Fruit fly (Drosophila melanogaster) whole organism, pupa: ENCODE results near the gene Scox.

Experiments used
- CG10348 ChIP-seq: fragments of 200-800 bp; sonication (Bioruptor generic); IDR thresholded peaks from 2 replicates; pipeline ENCODE4 v1.3.6; 2022; ENCODE audit warnings: missing biosample characterization, missing genetic modification characterization
- CG12605 ChIP-seq: fragments of 200-800 bp; sonication (Bioruptor generic); IDR thresholded peaks from 2 replicates; pipeline ENCODE4 v1.3.6; 2022; ENCODE audit warnings: missing biosample characterization, missing genetic modification characterization
- CG13204 ChIP-seq: fragments of 200-800 bp; sonication (Bioruptor generic); optimal IDR thresholded peaks from 2 replicates; lab custom pipeline; 2018; ENCODE audit warnings: missing biosample characterization, mild to moderate bottlenecking, missing genetic modification characterization, moderate library complexity
- CG14655 ChIP-seq: fragments of 200-800 bp; sonication (Bioruptor generic); optimal IDR thresholded peaks from 3 replicates; lab custom pipeline; 2017; ENCODE audit warnings: mild to moderate bottlenecking, missing biosample characterization, missing genetic modification reagents, missing genetic modification characterization
- CG15710 ChIP-seq: fragments of 200-800 bp; sonication (Bioruptor generic); optimal IDR thresholded peaks from 2 replicates; lab custom pipeline; 2018; ENCODE audit warnings: missing biosample characterization, mild to moderate bottlenecking, missing genetic modification characterization, moderate library complexity
- CG17806 ChIP-seq: fragments of 200-800 bp; sonication (Bioruptor generic); optimal IDR thresholded peaks from 2 replicates; lab custom pipeline; 2018; ENCODE audit warnings: missing biosample characterization, mild to moderate bottlenecking, missing genetic modification characterization, moderate library complexity
- CG32121 ChIP-seq: fragments of 200-800 bp; sonication (Bioruptor generic); IDR thresholded peaks from 2 replicates; pipeline ENCODE4 v1.3.6; 2022; ENCODE audit warnings: missing biosample characterization, missing genetic modification characterization
- CG34367 ChIP-seq: fragments of 200-800 bp; sonication (Bioruptor generic); optimal IDR thresholded peaks from 2 replicates; lab custom pipeline; 2018; ENCODE audit warnings: missing biosample characterization, mild to moderate bottlenecking, missing genetic modification characterization
- CG4496 ChIP-seq: fragments of 200-800 bp; sonication (Bioruptor generic); IDR thresholded peaks from 3 replicates; pipeline ENCODE4 v1.3.6; 2022; ENCODE audit warnings: missing biosample characterization, missing genetic modification characterization
- CG8159 ChIP-seq: fragments of 200-800 bp; sonication (Bioruptor generic); optimal IDR thresholded peaks from 3 replicates; lab custom pipeline; 2018; ENCODE audit warnings: missing biosample characterization, mild to moderate bottlenecking, missing genetic modification characterization, moderate library complexity
- CG9948 ChIP-seq: fragments of 200-800 bp; sonication (Bioruptor generic); optimal IDR thresholded peaks from 2 replicates; lab custom pipeline; 2018; ENCODE audit warnings: missing biosample characterization, mild to moderate bottlenecking, missing genetic modification characterization, moderate library complexity
- D1 ChIP-seq: fragments of 200-800 bp; sonication (Bioruptor generic); optimal IDR thresholded peaks from 2 replicates; lab custom pipeline; 2018; ENCODE audit warnings: missing biosample characterization, mild to moderate bottlenecking, missing genetic modification characterization, moderate library complexity
- EcR ChIP-seq: fragments of 200-800 bp; sonication (Bioruptor generic); optimal IDR thresholded peaks from 3 replicates; lab custom pipeline; 2019; ENCODE audit warnings: missing biosample characterization, missing genetic modification characterization, mild to moderate bottlenecking, moderate library complexity, missing genetic modification reagents
- Ets98B ChIP-seq: fragments of 200-800 bp; sonication (Bioruptor generic); IDR thresholded peaks from 2 replicates; pipeline ENCODE4 v1.3.6; 2022; ENCODE audit warnings: missing biosample characterization, missing genetic modification characterization
- Pif1A ChIP-seq: fragments of 200-800 bp; sonication (Bioruptor generic); optimal IDR thresholded peaks from 3 replicates; lab custom pipeline; 2016; ENCODE audit warnings: missing biosample characterization, missing genetic modification characterization
- Pif1B ChIP-seq: fragments of 200-800 bp; sonication (Bioruptor generic); optimal IDR thresholded peaks from 3 replicates; lab custom pipeline; 2016; ENCODE audit warnings: missing biosample characterization, missing genetic modification characterization
- Snoo ChIP-seq: fragments of 200-800 bp; sonication (Bioruptor generic); optimal IDR thresholded peaks from 3 replicates; lab custom pipeline; 2017; ENCODE audit warnings: missing biosample characterization, mild to moderate bottlenecking, missing genetic modification characterization, inconsistent platforms
- fd96Ca ChIP-seq: fragments of 200-800 bp; sonication (Bioruptor generic); IDR thresholded peaks from 3 replicates; pipeline ENCODE4 v1.3.6; 2022; ENCODE audit warnings: missing biosample characterization, missing genetic modification characterization
- gl ChIP-seq: fragments of 200-800 bp; sonication (Bioruptor generic); optimal IDR thresholded peaks from 2 replicates; lab custom pipeline; 2018; ENCODE audit warnings: missing biosample characterization, mild to moderate bottlenecking, missing genetic modification characterization
- rn ChIP-seq: fragments of 200-800 bp; sonication (Bioruptor generic); IDR thresholded peaks from 2 replicates; pipeline ENCODE4 v1.3.6; 2022; ENCODE audit warnings: missing biosample characterization, missing genetic modification characterization

Gene Scox

DNA sequence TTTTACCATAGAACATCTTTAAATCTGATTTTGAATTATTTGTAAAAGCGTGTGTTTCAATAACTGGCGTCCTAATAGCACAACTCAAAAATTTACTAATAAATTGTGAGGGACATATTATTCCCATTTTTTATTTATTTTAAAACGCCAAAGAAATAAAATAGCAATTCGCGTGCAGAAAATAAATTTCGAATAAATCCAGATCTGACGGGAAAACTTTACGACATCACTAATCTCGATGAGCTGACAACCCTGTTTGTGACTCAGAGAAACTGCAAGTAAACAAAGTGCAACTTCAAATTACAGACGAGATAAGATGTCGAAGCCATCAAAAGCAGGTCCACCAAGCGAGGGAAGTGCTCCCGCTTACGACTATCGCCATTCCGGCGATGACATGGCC is 3.3 kb downstream of the Scox start, which contains the start of gene CG34125:
Gene CG34125, plus strand, starts transcription at position 254 of the 400 bp plus-strand sequence.
- TF ChIP-seq gl (tag; lab: Kevin White, UChicago) (no peak), CG4496 (GFP tag; lab: Robert Waterston, UW) (no peak), CG9948 (tag; lab: Kevin White, UChicago) (no peak), fd96Ca (GFP tag; lab: Robert Waterston, UW) (no peak), Pif1A (GFP tag; lab: Kevin White, UChicago) (no peak)

dm6 chr2L:4958111-4958510 is 10.6 kb downstream of the Scox start, which contains the start of gene CG34124:
Gene CG34124, plus strand, starts transcription at chr2L:4958411.
- TF ChIP-seq CG34367 (no peak), CG4496 (GFP tag; lab: Robert Waterston, UW) (no peak), EcR (no peak), CG13204 (no peak), CG8159 (tag; lab: Kevin White, UChicago) (no peak), CG10348 (GFP tag; lab: Robert Waterston, UW) (no peak), CG15710 (tag; lab: Kevin White, UChicago) (no peak), CG12605 (GFP tag; lab: Robert Waterston, UW) (no peak), Ets98B (GFP tag; lab: Robert Waterston, UW) (no peak), rn (GFP tag; lab: Robert Waterston, UW) (no peak), Pif1A (GFP tag; lab: Kevin White, UChicago) (no peak), Snoo (no peak), gl (tag; lab: Kevin White, UChicago) (no peak), CG17806 (tag; lab: Kevin White, UChicago) (no peak)

DNA sequence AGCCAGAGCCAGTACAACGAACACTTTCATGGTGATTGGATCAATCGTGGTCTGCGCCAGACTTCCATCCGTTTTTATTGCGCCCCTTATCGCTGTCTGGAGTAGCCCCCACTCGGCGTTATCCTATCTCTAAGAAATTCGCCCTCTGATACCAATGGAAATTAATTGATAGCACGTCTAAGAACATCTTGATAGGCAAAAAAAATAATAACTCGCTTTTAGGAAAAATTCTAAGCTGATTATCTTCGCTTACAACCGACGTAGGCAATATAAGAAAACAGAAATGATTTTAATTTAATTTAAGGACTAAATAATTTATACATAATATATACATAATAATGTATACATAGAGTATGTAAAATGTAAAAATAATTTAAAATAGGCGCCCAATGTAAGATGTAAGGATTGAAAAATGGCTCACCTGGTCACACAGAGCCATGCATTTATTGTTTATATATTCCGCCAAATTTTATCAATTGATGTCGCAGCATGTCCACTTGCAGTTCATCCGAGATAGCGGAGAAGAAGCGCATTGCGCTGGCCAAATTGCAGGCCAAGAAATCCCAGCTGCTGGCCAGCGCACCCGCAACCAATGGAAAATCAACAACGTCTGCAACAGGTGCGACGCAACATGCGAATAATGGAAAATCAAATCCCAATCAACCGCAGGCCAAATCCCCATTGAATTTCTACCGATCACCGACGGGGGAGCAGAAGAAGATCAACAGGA is 13.5 kb downstream of the Scox start, which contains the start of the genes Jon25Bi and Marcal1:
Gene Jon25Bi, minus strand, starts transcription at position 51 of the 730 bp plus-strand sequence.
Gene Marcal1, plus strand, starts transcription at position 416 of the 730 bp plus-strand sequence.
- no peak for TF ChIP-seq CG14655
- TF ChIP-seq CG10348 (GFP tag; lab: Robert Waterston, UW), result no peak
- TF ChIP-seq CG17806 (tag; lab: Kevin White, UChicago), result no peak
- no peak for TF ChIP-seq CG4496 (GFP tag; lab: Robert Waterston, UW)
- TF ChIP-seq Snoo, result no peak
- TF ChIP-seq CG34367, result no peak
- no peak for TF ChIP-seq CG13204
- no peak for TF ChIP-seq Ets98B (GFP tag; lab: Robert Waterston, UW)
- TF ChIP-seq CG8159 (tag; lab: Kevin White, UChicago), result no peak

dm6 chr2L:4953086-4953570 is 15.6 kb downstream of the Scox start, which contains the start of gene Jon25Bii:
Gene Jon25Bii, minus strand, starts transcription at chr2L:4953136.
- TF ChIP-seq EcR, result no peak
- TF ChIP-seq D1 (tag; lab: Kevin White, UChicago), result no peak
- TF ChIP-seq fd96Ca (GFP tag; lab: Robert Waterston, UW), result no peak
- no peak for TF ChIP-seq CG32121 (GFP tag; lab: Robert Waterston, UW)

dm6 chr2L:4950667-4951066 is 18.1 kb downstream of the Scox start, which contains the start of gene Jon25Biii:
Gene Jon25Biii, minus strand, starts transcription at chr2L:4950767.
- TF ChIP-seq CG15710 (tag; lab: Kevin White, UChicago), result no peak
- TF ChIP-seq Pif1A (GFP tag; lab: Kevin White, UChicago), result no peak
- TF ChIP-seq gl (tag; lab: Kevin White, UChicago), result no peak
- no peak for TF ChIP-seq CG17806 (tag; lab: Kevin White, UChicago)
- TF ChIP-seq rn (GFP tag; lab: Robert Waterston, UW), result no peak
- no peak for TF ChIP-seq Pif1B (GFP tag; lab: Kevin White, UChicago)
- TF ChIP-seq Snoo, result no peak
- no peak for TF ChIP-seq CG9948 (tag; lab: Kevin White, UChicago)
- TF ChIP-seq CG14655, result no peak
- no peak for TF ChIP-seq EcR
- no peak for TF ChIP-seq CG4496 (GFP tag; lab: Robert Waterston, UW)
- no peak for TF ChIP-seq CG32121 (GFP tag; lab: Robert Waterston, UW)
- no peak for TF ChIP-seq Ets98B (GFP tag; lab: Robert Waterston, UW)
- TF ChIP-seq CG12605 (GFP tag; lab: Robert Waterston, UW), result no peak
- no peak for TF ChIP-seq D1 (tag; lab: Kevin White, UChicago)
- TF ChIP-seq CG13204, result no peak
- TF ChIP-seq fd96Ca (GFP tag; lab: Robert Waterston, UW), result no peak

- TF ChIP-seq CG12605 (GFP tag; lab: Robert Waterston, UW) (no peak), EcR (no peak), CG34367 (no peak), Snoo (no peak), Pif1A (GFP tag; lab: Kevin White, UChicago) (no peak), CG8159 (tag; lab: Kevin White, UChicago) (no peak), CG10348 (GFP tag; lab: Robert Waterston, UW) (no peak), fd96Ca (GFP tag; lab: Robert Waterston, UW) (no peak), D1 (tag; lab: Kevin White, UChicago) (no peak), CG4496 (GFP tag; lab: Robert Waterston, UW) (no peak), rn (GFP tag; lab: Robert Waterston, UW) (no peak), CG13204 (no peak), CG14655 (no peak), CG9948 (tag; lab: Kevin White, UChicago) (no peak), CG32121 (GFP tag; lab: Robert Waterston, UW) (no peak)
- TF ChIP-seq, all 21 proteins: peak for 0
Measured at dm6 chr2L:4949453-4950045, 19.2 kb downstream of the Scox start, which contains the start of gene jet. Gene jet, minus strand, starts transcription at chr2L:4949784.
